Worm (Caenorhabditis elegans): ENCODE data around the gene Y46G5A.39.

The Y46G5A.39 gene

DNA sequence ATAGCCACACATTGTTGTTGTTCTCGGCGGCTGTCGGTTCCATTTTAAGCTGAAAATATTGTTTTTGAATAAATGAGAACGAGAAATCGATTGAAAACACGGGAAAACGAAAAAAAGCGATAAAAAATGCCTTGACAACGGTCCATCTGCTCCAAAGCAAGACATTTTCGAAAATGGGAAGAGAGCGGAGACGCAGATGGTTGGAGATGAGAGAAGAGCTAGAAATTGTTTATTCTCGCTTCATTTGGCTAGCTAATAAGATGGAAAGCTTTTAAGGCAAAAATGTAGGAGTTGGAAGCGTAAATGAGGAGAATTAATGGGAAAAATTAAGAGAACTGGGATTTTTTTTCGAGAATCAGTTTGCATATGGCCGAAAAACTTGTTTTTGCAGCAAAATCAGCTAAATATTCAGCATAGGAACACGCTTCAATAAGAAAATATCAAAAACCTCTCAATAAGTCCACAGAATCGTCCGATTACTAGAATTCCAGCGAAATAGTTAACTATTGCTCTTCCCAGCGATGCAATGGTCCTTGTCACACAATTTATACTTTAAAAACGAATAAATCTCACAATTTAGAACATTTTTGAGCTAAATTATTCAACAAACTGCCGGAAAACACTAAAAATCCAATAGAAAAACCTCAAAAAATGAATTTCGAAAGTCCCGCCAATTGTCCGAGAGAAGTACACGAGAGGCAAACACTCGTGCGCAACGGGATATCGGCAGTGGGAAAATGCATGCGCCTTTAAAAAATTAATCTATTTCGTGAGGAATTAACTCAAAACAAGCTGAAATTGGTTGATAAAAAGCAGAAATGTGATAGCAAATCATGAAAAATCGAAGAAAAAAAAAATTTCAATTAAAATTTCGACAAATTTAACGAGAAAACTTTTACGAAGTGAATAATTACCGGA lies 15.1 kb downstream of the Y46G5A.39 start, which contains the start of gene pisy-1 (continued):
- TF ChIP-seq ceh-40 (GFP tag; IDR thresholded peaks at IDR 0.05) (0 out of 2 replicates have a peak, but pooled peaks have one; percentile 16), die-1 (tag; optimal IDR thresholded peaks at IDR 0.05) (no peak), hrde-1 (tag; optimal IDR thresholded peaks at IDR 0.05; ENCODE audit: borderline replicate concordance) (no peak), madf-8 (GFP tag; conservative IDR thresholded peaks at IDR 0.05) (no peak), efl-1 (GFP tag; optimal IDR thresholded peaks at IDR 0.05) (peak; percentile 13), lsy-27 (tag; optimal IDR thresholded peaks at IDR 0.05; ENCODE audit: borderline replicate concordance, insufficient read depth) (no peak), F39B2.1 (GFP tag; IDR thresholded peaks at IDR 0.05) (no peak), ceh-27 (GFP tag; optimal IDR thresholded peaks at IDR 0.05) (no peak), sdz-38 (tag; optimal IDR thresholded peaks at IDR 0.05) (no peak), ztf-6 (GFP tag; IDR thresholded peaks at IDR 0.05) (no peak), F10E7.11 (tag; optimal IDR thresholded peaks at IDR 0.05) (no peak), cebp-2 (GFP tag; IDR thresholded peaks at IDR 0.05) (no peak), madf-3 (GFP tag; IDR thresholded peaks at IDR 0.05) (peak; percentile 61), ceh-79 (tag; optimal IDR thresholded peaks at IDR 0.05) (no peak), fkh-3 (tag; optimal IDR thresholded peaks at IDR 0.05) (no peak), dpl-1 (GFP tag; optimal IDR thresholded peaks at IDR 0.05) (peak; percentile 53), Y67H2A.10 (GFP tag; conservative IDR thresholded peaks at IDR 0.05) (no peak), hmg-1.2 (GFP tag; IDR thresholded peaks at IDR 0.05) (no peak), ztf-3 (GFP tag; optimal IDR thresholded peaks at IDR 0.05) (no peak), B0261.1 (tag; optimal IDR thresholded peaks at IDR 0.05) (no peak), hsf-1 (GFP tag; IDR thresholded peaks at IDR 0.05) (0 out of 2 replicates have a peak, but pooled peaks have one; percentile 44), ZK185.1 (tag; optimal IDR thresholded peaks at IDR 0.05; ENCODE audit: poor library complexity, severe bottlenecking) (no peak), T26A5.8 (tag; optimal IDR thresholded peaks at IDR 0.05) (no peak), B0336.3 (GFP tag; IDR thresholded peaks at IDR 0.05) (no peak), mcd-1 (GFP tag; IDR thresholded peaks at IDR 0.05) (no peak), attf-3 (GFP tag; conservative IDR thresholded peaks at IDR 0.05) (no peak), F49E8.2 (tag; optimal IDR thresholded peaks at IDR 0.05; ENCODE audit: insufficient read depth) (no peak), snpc-3.4 (tag; optimal IDR thresholded peaks at IDR 0.05) (no peak), ceh-58 (GFP tag; IDR thresholded peaks at IDR 0.05) (0 out of 2 replicates have a peak, but pooled peaks have one; percentile 6), ama-1 (optimal IDR thresholded peaks at IDR 0.05) (no peak), ama-1 (GFP tag; optimal IDR thresholded peaks at IDR 0.05) (no peak), him-1 (tag; optimal IDR thresholded peaks at IDR 0.05) (no peak), sea-2 (GFP tag; IDR thresholded peaks at IDR 0.05) (no peak), snpc-1.3 (tag; optimal IDR thresholded peaks at IDR 0.05; ENCODE audit: insufficient read depth) (peak; percentile 31), mxl-1 (tag; optimal IDR thresholded peaks at IDR 0.05) (no peak), B0035.1 (tag; optimal IDR thresholded peaks at IDR 0.05) (no peak), nhr-120 (GFP tag; IDR thresholded peaks at IDR 0.05) (no peak), F55B11.4 (tag; optimal IDR thresholded peaks at IDR 0.05; ENCODE audit: borderline replicate concordance, insufficient read depth) (no peak), Y53F4B.3 (GFP tag; IDR thresholded peaks at IDR 0.05) (no peak), chd-7 (tag; optimal IDR thresholded peaks at IDR 0.05) (no peak), repo-1 (tag; optimal IDR thresholded peaks at IDR 0.05) (no peak), ztf-28 (GFP tag; IDR thresholded peaks at IDR 0.05) (no peak), T07F8.4 (tag; optimal IDR thresholded peaks at IDR 0.05) (no peak), madf-10 (tag; optimal IDR thresholded peaks at IDR 0.05) (no peak), lsl-1 (GFP tag; optimal IDR thresholded peaks at IDR 0.05) (peak; percentile 14), Y56A3A.18 (GFP tag; IDR thresholded peaks at IDR 0.05) (no peak), zfh-2 (GFP tag; conservative IDR thresholded peaks at IDR 0.05) (no peak)

Data from whole organism, young adult.